Worm (Caenorhabditis elegans) whole organism, L2 larva: Measurements from ENCODE around the gene F48G7.7.

Source experiments
- alr-1 ChIP-seq: fragments of 150-350 bp; optimal IDR thresholded peaks from 2 replicates; lab custom pipeline; 2014; ENCODE audit warnings: missing biosample characterization, missing genetic modification characterization
- dmd-4 ChIP-seq: sonication (generic microtip); optimal IDR thresholded peaks from 2 replicates; lab custom pipeline; 2017; ENCODE audit warnings: missing biosample characterization, missing genetic modification characterization
- elt-1 ChIP-seq: fragments of 150-350 bp; optimal IDR thresholded peaks from 2 replicates; lab custom pipeline; 2014; ENCODE audit warnings: missing biosample characterization, missing genetic modification characterization
- fos-1 ChIP-seq: fragments of 150-350 bp; optimal IDR thresholded peaks from 2 replicates; lab custom pipeline; 2014; ENCODE audit warnings: missing biosample characterization, missing genetic modification characterization
- nhr-11 ChIP-seq: fragments of 150-350 bp; optimal IDR thresholded peaks from 2 replicates; lab custom pipeline; 2014; ENCODE audit warnings: missing biosample characterization, missing genetic modification characterization
- nhr-237 ChIP-seq: fragments of 150-350 bp; optimal IDR thresholded peaks from 2 replicates; lab custom pipeline; 2014; ENCODE audit warnings: missing biosample characterization, missing genetic modification characterization
- skn-1 ChIP-seq: sonication (generic microtip); optimal IDR thresholded peaks from 2 replicates; lab custom pipeline; 2017; ENCODE audit warnings: missing biosample characterization, missing genetic modification characterization

DNA sequence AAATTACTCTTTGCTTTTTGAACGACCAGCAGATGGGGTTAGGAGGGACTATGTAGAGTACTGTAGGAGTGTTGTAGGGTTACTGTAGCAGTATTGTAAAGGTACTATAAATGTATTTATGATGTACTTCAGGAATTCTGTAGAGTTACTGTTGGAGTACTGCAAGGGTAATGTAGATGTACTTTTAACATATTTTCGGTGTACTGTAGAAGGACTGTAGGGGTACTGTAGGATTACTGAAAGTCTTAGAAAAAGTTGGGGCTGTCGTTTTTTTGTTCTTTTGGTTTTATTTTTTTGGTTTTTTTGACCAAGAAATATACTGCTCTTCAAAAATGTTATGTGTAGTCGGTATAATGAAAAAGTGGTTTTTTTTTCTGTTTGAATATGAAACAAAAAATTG lies 27.6 kb downstream of the F48G7.7 start:
- TF ChIP-seq nhr-237 (tag; lab: Kevin White, UChicago) (no peak), elt-1 (no peak), nhr-11 (tag; lab: Kevin White, UChicago) (no peak), skn-1 (tag; lab: Kevin White, UChicago) (no peak), fos-1 (tag; lab: Kevin White, UChicago) (no peak), alr-1 (tag; lab: Kevin White, UChicago) (no peak), dmd-4 (tag; lab: Kevin White, UChicago) (no peak)
